Worm (Caenorhabditis elegans): ENCODE data around the gene pde-4.

DNA sequence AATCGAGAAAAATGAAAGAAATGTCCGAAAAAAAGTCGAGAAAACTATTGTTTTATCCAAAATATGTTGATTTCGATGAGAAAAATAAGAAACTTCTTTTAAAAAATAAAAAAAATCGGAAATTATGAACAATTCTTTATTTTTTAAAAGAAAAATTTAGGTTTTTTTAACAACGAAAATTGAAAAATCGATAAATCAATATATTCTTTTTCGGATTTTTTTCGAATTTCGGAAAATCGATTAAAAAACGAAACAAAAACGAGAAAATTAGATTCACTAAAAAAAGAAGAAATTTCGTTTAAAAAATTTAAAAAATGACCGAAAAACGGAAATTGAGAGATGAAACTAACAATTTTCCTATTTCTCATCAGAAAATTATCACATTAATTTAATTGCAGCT, 19.0 kb upstream of the pde-4 start:
- TF ChIP-seq lin-15B (tag; optimal IDR thresholded peaks at IDR 0.05) (no peak), ama-1 (optimal IDR thresholded peaks at IDR 0.05) (no peak), nhr-77 (tag; optimal IDR thresholded peaks at IDR 0.05) (no peak), unc-62 (GFP tag; optimal IDR thresholded peaks at IDR 0.05) (no peak), nhr-237 (tag; optimal IDR thresholded peaks at IDR 0.05) (no peak), tbx-2 (tag; optimal IDR thresholded peaks at IDR 0.05) (no peak)
